Worm (Caenorhabditis elegans): ENCODE results near the gene hpo-6.

DNA sequence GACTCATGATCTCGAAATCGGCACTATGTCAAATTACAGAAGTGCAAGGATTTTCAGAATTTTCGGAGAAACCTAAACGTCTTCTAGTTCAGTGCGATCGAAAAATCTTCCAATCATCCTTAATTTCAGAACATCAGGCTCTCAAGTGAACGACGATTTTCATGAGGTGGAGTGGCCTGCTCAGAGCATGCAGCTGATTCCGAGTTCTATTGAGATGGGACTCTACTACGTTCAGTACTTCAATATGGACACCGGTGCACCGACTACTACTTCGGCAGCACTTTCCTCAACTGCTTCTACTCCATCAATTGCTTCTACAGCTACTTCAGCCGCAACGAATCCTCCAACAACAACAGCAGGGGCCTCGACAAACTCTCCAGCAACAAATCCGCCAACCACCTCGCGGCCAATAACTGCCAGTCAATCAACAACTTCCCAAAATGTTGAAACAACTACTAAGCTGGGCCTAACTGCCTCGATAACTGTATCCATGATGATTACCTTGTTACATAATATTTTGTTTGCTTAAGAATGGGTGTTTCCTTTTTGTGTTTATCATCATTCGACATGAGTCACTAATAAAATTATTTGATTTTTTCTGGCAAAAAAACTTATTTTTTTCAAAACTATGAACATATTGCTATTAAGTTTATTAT is 1.6 kb downstream of the hpo-6 start, which contains the start of gene Y41D4B.15:
- no peak for TF ChIP-seq nhr-237 (tag; optimal IDR thresholded peaks at IDR 0.05)
- no peak for TF ChIP-seq unc-62 (GFP tag; optimal IDR thresholded peaks at IDR 0.05)
- TF ChIP-seq nhr-76 (tag; optimal IDR thresholded peaks at IDR 0.05): no peak
- no peak for TF ChIP-seq unc-39 (tag; optimal IDR thresholded peaks at IDR 0.05)
- no peak for TF ChIP-seq mab-5 (tag; optimal IDR thresholded peaks at IDR 0.05)
- TF ChIP-seq elt-1 (tag; optimal IDR thresholded peaks at IDR 0.05; ENCODE audit: borderline replicate concordance, insufficient read depth): no peak
- TF ChIP-seq sptf-1 (tag; optimal IDR thresholded peaks at IDR 0.05): no peak
